Fruit fly (Drosophila melanogaster) whole organism: ENCODE results near the gene pho.

ENCODE experiments used
- CG8478 ChIP-seq: fragments of >200 bp; optimal IDR thresholded peaks from 2 replicates; lab custom pipeline; 2018; ENCODE audit warnings: inconsistent platforms
- Dll ChIP-seq: fragments of >200 bp; optimal IDR thresholded peaks from 2 replicates; lab custom pipeline; 2017
- EcR ChIP-seq, 2 experiments: fragments of >200 bp; optimal IDR thresholded peaks; 2 replicates each; lab custom pipeline; 2017; ENCODE audit warnings: missing biosample characterization in 2 of 2, missing genetic modification characterization in 2 of 2, missing genetic modification reagents in 2 of 2
- psq ChIP-seq: fragments of >200 bp; optimal IDR thresholded peaks from 2 replicates; lab custom pipeline; 2017

DNA sequence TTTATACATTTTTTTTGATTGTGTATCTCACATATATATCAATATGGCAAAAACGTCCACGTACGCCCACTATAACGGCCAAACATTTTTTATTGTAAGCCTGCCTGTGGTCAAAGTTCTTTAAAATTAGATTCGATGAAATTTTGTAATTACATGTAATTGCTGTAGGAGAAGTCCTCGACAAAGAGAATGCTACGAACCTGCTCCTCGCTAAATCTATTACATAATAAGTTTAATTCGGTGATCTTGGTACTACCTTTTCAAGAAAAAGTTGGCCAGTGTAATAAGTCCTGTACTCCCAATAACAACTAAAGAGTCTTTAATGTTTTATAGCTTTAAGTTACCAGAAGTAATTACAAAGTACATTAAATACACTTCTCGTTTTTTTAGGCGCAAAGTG, 10.2 kb upstream of the pho start:
- TF ChIP-seq CG8478 (lab: Kevin White, UChicago) (no peak), psq (lab: Kevin White, UChicago) (no peak), Dll (lab: Kevin White, UChicago) (no peak), EcR (GFP tag; optimal IDR thresholded peaks at IDR 0.05; lab: Kevin White, UChicago) (no peak)
